Worm (Caenorhabditis elegans): ENCODE results near the gene C44H9.7.

Gene C44H9.7

DNA sequence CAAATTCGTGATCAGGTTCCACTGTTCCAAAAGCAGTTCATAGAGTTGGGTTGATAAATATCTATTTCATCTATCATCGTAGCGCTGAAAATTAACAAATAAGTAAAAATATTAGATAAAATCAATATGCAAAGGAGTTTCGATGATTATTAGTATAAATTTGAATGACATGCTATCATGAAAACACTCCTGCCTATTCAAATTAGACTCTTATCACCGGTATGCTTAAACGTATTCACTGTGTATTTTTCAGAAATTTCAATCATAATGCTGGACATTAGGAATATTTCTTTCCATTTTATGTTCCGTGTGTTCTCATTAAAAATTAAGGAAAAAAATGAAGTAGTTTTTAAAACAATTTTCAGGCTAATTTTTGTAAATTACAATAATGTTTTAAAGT lies 9.4 kb downstream of the C44H9.7 start, which contains the start of gene C44H9.6:
C44H9.6 (minus strand) TSS at position 101 of the 400 bp plus-strand sequence.
- TF ChIP-seq tab-1 (GFP tag; IDR thresholded peaks at IDR 0.05): no peak

DNA sequence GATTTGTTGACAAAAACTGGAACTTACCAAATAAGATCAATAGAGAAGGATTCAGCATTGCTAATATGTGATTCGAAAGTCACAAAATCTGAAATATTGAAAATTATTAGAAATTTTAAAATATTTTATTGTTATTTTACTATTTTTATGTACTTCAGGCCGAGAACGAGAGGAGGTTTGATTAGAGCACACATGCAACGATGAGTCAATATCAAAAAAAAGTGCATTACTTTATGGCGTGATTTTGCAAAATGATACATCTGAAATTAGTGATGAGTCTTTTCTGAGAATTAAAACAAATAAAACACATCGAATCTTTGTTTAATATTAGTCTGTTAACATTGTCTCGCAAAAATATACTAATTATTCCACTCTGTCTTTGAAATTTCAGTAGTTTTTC lies 9.9 kb downstream of the C44H9.7 start:
- no peak for TF ChIP-seq flt-1 (GFP tag; IDR thresholded peaks at IDR 0.05)
- no peak for TF ChIP-seq ztf-29 (GFP tag; IDR thresholded peaks at IDR 0.05)
- TF ChIP-seq cog-1 (tag; optimal IDR thresholded peaks at IDR 0.05): no peak
- TF ChIP-seq tab-1 (GFP tag; IDR thresholded peaks at IDR 0.05): no peak
- no peak for TF ChIP-seq med-1 (GFP tag; optimal IDR thresholded peaks at IDR 0.05; ENCODE audit: insufficient read depth)
- TF ChIP-seq klf-2 (GFP tag; conservative IDR thresholded peaks at IDR 0.05): no peak
- no peak for TF ChIP-seq ref-1 (GFP tag; conservative IDR thresholded peaks at IDR 0.05)
- no peak for TF ChIP-seq ztf-23 (GFP tag; IDR thresholded peaks at IDR 0.05)
- TF ChIP-seq T22C8.4 (GFP tag; IDR thresholded peaks at IDR 0.05): no peak

DNA sequence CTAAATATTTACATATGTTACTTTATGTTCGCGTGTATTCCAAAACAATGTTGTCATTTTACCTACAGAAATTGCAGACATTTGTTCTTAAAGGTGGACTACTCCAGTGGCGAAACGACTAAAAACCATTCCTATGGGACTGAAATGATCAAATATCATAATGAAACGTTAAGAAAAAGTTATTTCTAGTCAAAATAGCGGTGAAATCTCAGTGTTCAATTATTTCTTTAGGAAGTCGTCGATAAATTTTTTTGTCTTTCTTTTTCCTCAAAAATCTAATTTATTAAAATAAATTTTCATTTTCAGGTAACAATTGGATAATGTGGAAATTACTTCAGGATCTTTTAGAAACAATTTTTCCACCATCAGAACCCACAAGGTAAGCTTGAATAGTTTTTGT lies 19.3 kb downstream of the C44H9.7 start, which contains the start of gene C44H9.4:
C44H9.4 (plus strand) TSS at position 301 of the 400 bp plus-strand sequence.
- TF ChIP-seq cog-1 (tag; optimal IDR thresholded peaks at IDR 0.05) (no peak), ztf-29 (GFP tag; IDR thresholded peaks at IDR 0.05) (no peak), tab-1 (GFP tag; IDR thresholded peaks at IDR 0.05) (no peak), ref-1 (GFP tag; conservative IDR thresholded peaks at IDR 0.05) (no peak), ztf-23 (GFP tag; IDR thresholded peaks at IDR 0.05) (no peak), T22C8.4 (GFP tag; IDR thresholded peaks at IDR 0.05) (no peak)

DNA sequence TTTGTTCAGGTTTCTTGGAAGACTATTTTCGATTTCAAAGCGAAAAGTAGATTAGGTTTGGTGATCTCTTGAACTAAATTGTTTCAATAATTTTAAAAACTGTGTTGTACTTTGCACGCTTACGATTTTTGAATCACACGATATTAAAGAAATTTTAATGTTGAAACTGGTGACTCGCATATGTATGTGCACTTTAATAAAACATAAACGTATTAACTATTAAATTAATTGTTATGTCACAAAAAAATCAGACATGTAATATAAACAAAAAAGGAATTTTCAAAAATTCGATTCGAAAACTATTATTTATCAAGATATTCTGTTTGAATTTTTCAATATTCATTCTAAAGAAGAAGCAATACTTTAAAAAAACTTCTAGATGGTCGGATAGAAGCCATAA lies 27.4 kb downstream of the C44H9.7 start, which contains the start of gene ugt-15:
ugt-15 (plus strand) TSS at position 301 of the 400 bp plus-strand sequence.
- TF ChIP-seq med-1 (GFP tag; optimal IDR thresholded peaks at IDR 0.05; ENCODE audit: insufficient read depth) (no peak), ref-1 (GFP tag; conservative IDR thresholded peaks at IDR 0.05) (no peak), klf-2 (GFP tag; conservative IDR thresholded peaks at IDR 0.05) (no peak), cog-1 (tag; optimal IDR thresholded peaks at IDR 0.05) (no peak), ztf-23 (GFP tag; IDR thresholded peaks at IDR 0.05) (no peak), flt-1 (GFP tag; IDR thresholded peaks at IDR 0.05) (no peak), tab-1 (GFP tag; IDR thresholded peaks at IDR 0.05) (no peak), T22C8.4 (GFP tag; IDR thresholded peaks at IDR 0.05) (no peak), ztf-29 (GFP tag; IDR thresholded peaks at IDR 0.05) (no peak)

DNA sequence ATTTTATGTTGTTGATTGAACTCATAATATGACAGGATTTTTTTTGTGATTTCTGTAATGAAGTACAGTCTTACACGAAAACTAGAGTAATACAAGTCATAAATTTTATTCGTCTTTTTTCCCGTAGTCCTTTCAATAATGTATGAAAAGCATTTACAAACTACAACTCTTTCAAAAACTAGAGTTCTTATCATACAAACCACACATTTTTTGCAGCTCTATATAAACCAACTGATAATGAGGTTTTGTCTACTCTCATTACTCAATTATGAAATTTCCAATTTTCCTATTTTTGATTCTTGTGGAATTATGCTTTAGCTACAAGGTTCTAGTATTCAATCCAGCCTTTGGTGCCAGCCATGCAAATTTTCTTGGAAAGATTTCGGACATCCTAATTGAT lies 29.9 kb downstream of the C44H9.7 start, which contains the start of gene ugt-16:
ugt-16 (plus strand) TSS at position 248 of the 400 bp plus-strand sequence.
- TF ChIP-seq tab-1 (GFP tag; IDR thresholded peaks at IDR 0.05) (no peak), flt-1 (GFP tag; IDR thresholded peaks at IDR 0.05) (no peak), T22C8.4 (GFP tag; IDR thresholded peaks at IDR 0.05) (no peak), ref-1 (GFP tag; conservative IDR thresholded peaks at IDR 0.05) (no peak), ztf-29 (GFP tag; IDR thresholded peaks at IDR 0.05) (no peak), ztf-23 (GFP tag; IDR thresholded peaks at IDR 0.05) (no peak), cog-1 (tag; optimal IDR thresholded peaks at IDR 0.05) (no peak), med-1 (GFP tag; optimal IDR thresholded peaks at IDR 0.05; ENCODE audit: insufficient read depth) (no peak), klf-2 (GFP tag; conservative IDR thresholded peaks at IDR 0.05) (no peak)

DNA sequence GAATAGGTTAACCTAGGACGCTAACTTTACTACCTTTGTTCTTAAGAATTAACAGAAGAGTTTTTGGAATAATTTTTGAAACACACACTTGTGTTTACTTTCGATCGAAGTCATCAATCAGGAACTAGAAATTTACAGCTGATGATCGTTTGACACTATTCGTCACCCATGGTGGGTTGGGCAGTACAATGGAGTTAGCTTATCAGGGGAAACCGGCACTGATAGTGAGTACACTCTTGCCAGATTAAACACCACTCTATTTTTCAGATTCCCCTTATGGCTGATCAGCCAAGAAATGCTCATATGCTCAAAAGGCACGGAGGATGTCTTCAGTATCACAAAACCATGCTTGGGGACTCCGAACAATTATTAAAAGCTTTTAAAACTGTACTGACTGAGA lies 32.6 kb downstream of the C44H9.7 start:
- TF ChIP-seq ztf-23 (GFP tag; IDR thresholded peaks at IDR 0.05): no peak

DNA sequence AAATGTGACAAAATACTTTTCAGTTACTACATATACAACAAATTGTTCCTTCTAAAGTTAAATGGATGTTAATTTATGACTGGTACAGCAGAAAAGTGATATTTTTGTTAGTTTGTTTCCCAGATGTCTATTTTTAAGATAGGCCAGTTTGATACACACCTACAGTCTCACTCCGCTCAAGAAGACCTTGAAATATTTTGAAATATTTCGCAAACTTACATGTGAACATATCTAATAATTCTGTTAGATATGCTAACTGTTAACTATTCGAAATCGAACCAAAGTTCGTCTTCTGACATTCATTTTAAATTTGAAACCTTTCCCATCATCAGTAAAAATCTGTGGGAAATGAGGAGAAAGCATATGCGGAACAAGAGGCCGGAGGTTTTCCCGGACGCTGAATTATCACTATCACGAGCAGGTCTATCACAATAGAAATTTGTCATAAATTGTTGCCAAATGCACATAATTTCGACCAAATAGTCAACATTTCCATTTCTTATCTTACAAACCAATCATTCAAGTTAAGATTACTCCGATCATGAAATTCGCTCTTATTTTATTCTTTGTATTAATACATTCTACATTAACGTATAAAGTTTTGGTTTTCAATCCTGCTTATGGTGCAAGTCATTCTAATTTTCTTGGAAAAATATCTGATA lies 34.7 kb downstream of the C44H9.7 start, which contains the start of the genes ZC443.4 and ugt-18:
ZC443.4 (minus strand) TSS at position 95 of the 662 bp plus-strand sequence.
ugt-18 (plus strand) TSS at position 469 of the 662 bp plus-strand sequence.
- no peak for TF ChIP-seq klf-2 (GFP tag; conservative IDR thresholded peaks at IDR 0.05)
- TF ChIP-seq med-1 (GFP tag; optimal IDR thresholded peaks at IDR 0.05; ENCODE audit: insufficient read depth): no peak
- no peak for TF ChIP-seq ref-1 (GFP tag; conservative IDR thresholded peaks at IDR 0.05)
- no peak for TF ChIP-seq ztf-29 (GFP tag; IDR thresholded peaks at IDR 0.05)
- TF ChIP-seq cog-1 (tag; optimal IDR thresholded peaks at IDR 0.05): no peak
- no peak for TF ChIP-seq tab-1 (GFP tag; IDR thresholded peaks at IDR 0.05)
- no peak for TF ChIP-seq flt-1 (GFP tag; IDR thresholded peaks at IDR 0.05)
- no peak for TF ChIP-seq ztf-23 (GFP tag; IDR thresholded peaks at IDR 0.05)
- TF ChIP-seq T22C8.4 (GFP tag; IDR thresholded peaks at IDR 0.05): no peak

DNA sequence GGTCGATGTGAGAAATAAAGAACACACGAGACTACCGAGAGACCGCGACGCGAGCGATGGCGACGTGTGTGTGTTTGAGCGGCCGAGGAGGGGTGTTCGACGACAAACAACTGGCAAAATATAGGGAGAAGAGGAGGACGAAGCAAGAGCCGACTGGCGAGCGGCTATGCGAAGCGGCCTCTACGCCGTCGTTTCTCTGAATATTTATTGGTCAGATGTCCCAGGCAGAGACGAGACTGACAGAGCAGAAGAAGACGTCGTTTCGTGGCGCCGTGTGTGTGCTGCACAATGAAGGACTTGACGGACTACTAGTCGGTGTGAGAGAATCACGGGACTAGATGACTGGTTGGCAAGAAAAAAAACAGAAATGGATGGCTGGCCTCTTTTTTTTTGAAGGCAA lies 35.5 kb downstream of the C44H9.7 start:
- TF ChIP-seq flt-1 (GFP tag; IDR thresholded peaks at IDR 0.05) (no peak), ref-1 (GFP tag; conservative IDR thresholded peaks at IDR 0.05) (no peak), ztf-23 (GFP tag; IDR thresholded peaks at IDR 0.05) (no peak), T22C8.4 (GFP tag; IDR thresholded peaks at IDR 0.05) (no peak), cog-1 (tag; optimal IDR thresholded peaks at IDR 0.05) (no peak), ztf-29 (GFP tag; IDR thresholded peaks at IDR 0.05) (no peak), klf-2 (GFP tag; conservative IDR thresholded peaks at IDR 0.05) (no peak), tab-1 (GFP tag; IDR thresholded peaks at IDR 0.05) (no peak), med-1 (GFP tag; optimal IDR thresholded peaks at IDR 0.05; ENCODE audit: insufficient read depth) (no peak)

DNA sequence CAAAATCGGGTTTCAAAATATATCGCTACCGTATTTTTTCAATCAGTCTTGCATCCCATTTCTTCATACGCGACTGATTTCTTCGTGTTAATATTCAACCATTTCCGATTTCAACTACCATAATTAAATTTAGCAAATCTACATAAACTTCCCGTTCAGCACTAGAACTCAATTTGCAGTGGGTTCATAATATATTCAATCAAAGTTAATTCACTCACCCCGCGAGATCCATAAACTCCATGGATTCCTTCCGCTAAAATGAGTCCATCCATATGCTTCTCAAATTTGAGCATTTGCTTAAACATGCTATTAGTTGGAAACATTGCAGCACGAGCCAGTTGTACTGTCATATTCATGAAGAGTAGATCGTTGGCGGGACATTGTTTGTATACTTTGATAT lies 36.2 kb downstream of the C44H9.7 start:
- TF ChIP-seq ztf-23 (GFP tag; IDR thresholded peaks at IDR 0.05) (no peak), ztf-29 (GFP tag; IDR thresholded peaks at IDR 0.05) (no peak), flt-1 (GFP tag; IDR thresholded peaks at IDR 0.05) (no peak), tab-1 (GFP tag; IDR thresholded peaks at IDR 0.05) (no peak), ref-1 (GFP tag; conservative IDR thresholded peaks at IDR 0.05) (no peak), med-1 (GFP tag; optimal IDR thresholded peaks at IDR 0.05; ENCODE audit: insufficient read depth) (no peak), T22C8.4 (GFP tag; IDR thresholded peaks at IDR 0.05) (no peak), klf-2 (GFP tag; conservative IDR thresholded peaks at IDR 0.05) (no peak), cog-1 (tag; optimal IDR thresholded peaks at IDR 0.05) (no peak)

DNA sequence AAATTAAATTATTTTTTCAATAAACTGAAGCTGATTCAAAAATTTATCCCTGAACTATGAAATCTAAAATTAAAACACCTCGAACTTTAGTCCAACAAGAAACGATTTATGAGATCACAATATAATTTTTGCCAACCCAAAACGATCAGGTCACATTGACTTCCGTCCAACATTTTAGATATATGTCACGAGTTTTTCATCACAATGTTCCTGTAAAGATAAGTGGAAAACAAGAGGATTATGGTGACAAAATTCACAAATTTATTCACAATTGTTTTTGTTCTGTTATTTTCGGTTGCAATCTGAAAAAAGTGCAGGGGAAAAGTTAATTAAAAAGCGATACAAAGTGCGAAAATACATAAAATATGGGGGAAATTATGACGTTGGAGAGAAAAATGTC lies 38.0 kb downstream of the C44H9.7 start:
- TF ChIP-seq T22C8.4 (GFP tag; IDR thresholded peaks at IDR 0.05): no peak
- TF ChIP-seq ref-1 (GFP tag; conservative IDR thresholded peaks at IDR 0.05): no peak
- no peak for TF ChIP-seq tab-1 (GFP tag; IDR thresholded peaks at IDR 0.05)
- TF ChIP-seq ztf-23 (GFP tag; IDR thresholded peaks at IDR 0.05): no peak
- TF ChIP-seq flt-1 (GFP tag; IDR thresholded peaks at IDR 0.05): no peak
- TF ChIP-seq ztf-29 (GFP tag; IDR thresholded peaks at IDR 0.05): no peak
- no peak for TF ChIP-seq cog-1 (tag; optimal IDR thresholded peaks at IDR 0.05)
- no peak for TF ChIP-seq med-1 (GFP tag; optimal IDR thresholded peaks at IDR 0.05; ENCODE audit: insufficient read depth)
- no peak for TF ChIP-seq klf-2 (GFP tag; conservative IDR thresholded peaks at IDR 0.05)
